Fruit fly (Drosophila melanogaster) whole organism, pupa: ENCODE data around the gene Gorab.
A peak's percentile ranks its signal among the peaks of the same experiment; 100 is the strongest.

Source experiments
- CG12605 ChIP-seq: fragments of 200-800 bp; sonication (Bioruptor generic); IDR thresholded peaks from 2 replicates; pipeline ENCODE4 v1.3.6; 2022; ENCODE audit warnings: missing biosample characterization, missing genetic modification characterization
- CG14655 ChIP-seq: fragments of 200-800 bp; sonication (Bioruptor generic); optimal IDR thresholded peaks from 3 replicates; lab custom pipeline; 2017; ENCODE audit warnings: mild to moderate bottlenecking, missing biosample characterization, missing genetic modification reagents, missing genetic modification characterization
- CG17806 ChIP-seq: fragments of 200-800 bp; sonication (Bioruptor generic); optimal IDR thresholded peaks from 2 replicates; lab custom pipeline; 2018; ENCODE audit warnings: missing biosample characterization, mild to moderate bottlenecking, missing genetic modification characterization, moderate library complexity
- CG34367 ChIP-seq: fragments of 200-800 bp; sonication (Bioruptor generic); optimal IDR thresholded peaks from 2 replicates; lab custom pipeline; 2018; ENCODE audit warnings: missing biosample characterization, mild to moderate bottlenecking, missing genetic modification characterization
- CG8301 ChIP-seq: fragments of 200-800 bp; sonication (Bioruptor generic); optimal IDR thresholded peaks from 2 replicates; lab custom pipeline; 2018; ENCODE audit warnings: missing biosample characterization, mild to moderate bottlenecking, missing genetic modification characterization
- gl ChIP-seq: fragments of 200-800 bp; sonication (Bioruptor generic); optimal IDR thresholded peaks from 2 replicates; lab custom pipeline; 2018; ENCODE audit warnings: missing biosample characterization, mild to moderate bottlenecking, missing genetic modification characterization
- rn ChIP-seq: fragments of 200-800 bp; sonication (Bioruptor generic); IDR thresholded peaks from 2 replicates; pipeline ENCODE4 v1.3.6; 2022; ENCODE audit warnings: missing biosample characterization, missing genetic modification characterization

DNA sequence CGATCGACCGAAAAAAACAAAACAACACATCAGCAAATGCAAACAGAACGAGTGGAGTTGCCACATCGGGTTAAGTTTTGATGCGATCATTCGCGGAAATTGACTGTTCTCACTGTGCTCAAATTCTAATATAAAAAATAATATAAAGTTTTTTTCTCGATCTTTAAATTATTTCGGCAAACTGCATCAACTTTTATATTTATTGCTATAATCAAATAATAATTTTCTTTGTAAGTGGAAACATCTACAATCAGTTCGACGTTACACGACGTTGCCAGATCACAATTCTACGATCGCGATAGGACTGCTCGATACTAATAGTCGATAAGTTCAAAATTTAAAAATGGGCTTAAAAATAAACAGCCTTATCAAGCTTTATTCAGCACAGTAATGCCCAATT, at the start of gene Gorab:
- peak; percentile 68 for TF ChIP-seq CG34367 (tag; lab: Kevin White, UChicago)
- TF ChIP-seq CG17806 (tag; lab: Kevin White, UChicago), result peak; percentile 86
- peak; percentile 80 for TF ChIP-seq CG14655 (GFP tag; lab: Kevin White, UChicago)
- TF ChIP-seq gl, result no peak
- peak; percentile 86 for TF ChIP-seq CG12605 (GFP tag; lab: Robert Waterston, UW)
- TF ChIP-seq CG8301 (tag; lab: Kevin White, UChicago), result peak; percentile 73
- peak; percentile 90 for TF ChIP-seq rn (GFP tag; lab: Robert Waterston, UW)
